Fruit fly (Drosophila melanogaster) Kc167 (cell line): ENCODE data around the gene Cipc.

Source experiments
- insv ChIP-seq: fragments of >200 bp; optimal IDR thresholded peaks from 3 replicates; lab custom pipeline; 2018; ENCODE audit warnings: missing external identifiers
- psq ChIP-seq: fragments of >200 bp; optimal IDR thresholded peaks from 2 replicates; lab custom pipeline; 2017; ENCODE audit warnings: missing external identifiers

DNA sequence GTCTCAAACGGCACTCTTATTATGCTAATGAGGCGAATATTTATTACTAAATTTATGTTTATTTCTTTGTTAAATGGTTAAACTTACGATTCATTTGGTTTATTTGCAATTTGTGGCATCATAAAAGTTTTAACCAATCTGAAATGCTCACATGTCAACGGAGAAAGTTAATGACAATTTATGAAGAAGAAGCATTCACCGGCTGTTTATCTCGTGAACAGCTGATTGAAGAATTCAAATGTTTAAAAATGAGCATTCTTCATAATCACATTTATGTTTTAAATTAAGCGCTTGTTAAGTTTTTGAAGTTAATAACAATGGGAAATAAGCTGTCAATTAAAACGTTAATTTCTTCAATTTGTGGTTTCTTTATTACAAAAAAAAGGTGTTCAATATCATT, 48.6 kb upstream of the Cipc start, which contains the start of the genes PIG-P and Tcs6:
- no peak for TF ChIP-seq insv (lab: Kevin White, UChicago)
- no peak for TF ChIP-seq psq
